Worm (Caenorhabditis elegans) whole organism, mixed stage, embryonic: ENCODE data around the gene C37C3.12.

ENCODE experiments used
- M03D4.4 ChIP-seq: sonication (generic microtip); optimal IDR thresholded peaks from 2 replicates; lab custom pipeline; 2017; ENCODE audit warnings: mild to moderate bottlenecking, missing genetic modification characterization, missing compliant biosample characterization
- blmp-1 ChIP-seq: fragments of 150-350 bp; optimal IDR thresholded peaks from 2 replicates; lab custom pipeline; 2014; ENCODE audit warnings: missing biosample characterization, missing genetic modification characterization
- ceh-39 ChIP-seq: fragments of 150-350 bp; optimal IDR thresholded peaks from 2 replicates; lab custom pipeline; 2014; ENCODE audit warnings: missing biosample characterization, missing genetic modification characterization
- ceh-83 ChIP-seq: fragments of 200-800 bp; sonication (Bioruptor generic); optimal IDR thresholded peaks from 2 replicates; lab custom pipeline; 2018; ENCODE audit warnings: mild to moderate bottlenecking, missing genetic modification characterization, missing compliant biosample characterization
- ces-1 ChIP-seq: fragments of 150-350 bp; optimal IDR thresholded peaks from 2 replicates; lab custom pipeline; 2014; ENCODE audit warnings: missing biosample characterization, missing genetic modification reagents, missing genetic modification characterization
- drap-1 ChIP-seq: fragments of 200-800 bp; sonication (Bioruptor generic); optimal IDR thresholded peaks from 3 replicates; lab custom pipeline; 2018; ENCODE audit warnings: mild to moderate bottlenecking, missing genetic modification characterization, missing compliant biosample characterization
- elt-1 ChIP-seq: sonication (generic microtip); optimal IDR thresholded peaks from 2 replicates; lab custom pipeline; 2017; ENCODE audit warnings: missing genetic modification characterization, mild to moderate bottlenecking, missing compliant biosample characterization, antibody characterized with exemption, moderate library complexity, borderline replicate concordance; ENCODE audit not compliant: insufficient read depth
- elt-3 ChIP-seq: fragments of 150-350 bp; optimal IDR thresholded peaks from 2 replicates; lab custom pipeline; 2014; ENCODE audit warnings: missing biosample characterization, missing genetic modification characterization
- flh-1 ChIP-seq: fragments of 200-800 bp; sonication (Bioruptor generic); optimal IDR thresholded peaks from 2 replicates; lab custom pipeline; 2018; ENCODE audit warnings: mild to moderate bottlenecking, missing genetic modification characterization, moderate library complexity, missing compliant biosample characterization
- hlh-1 ChIP-seq: fragments of 150-350 bp; optimal IDR thresholded peaks from 2 replicates; lab custom pipeline; 2014; ENCODE audit warnings: missing biosample characterization, missing genetic modification reagents, missing genetic modification characterization
- lin-13 ChIP-seq: fragments of 150-350 bp; optimal IDR thresholded peaks from 2 replicates; lab custom pipeline; 2014; ENCODE audit warnings: missing biosample characterization, missing genetic modification characterization
- lin-32 ChIP-seq: fragments of 200-800 bp; sonication (Bioruptor generic); optimal IDR thresholded peaks from 2 replicates; lab custom pipeline; 2018; ENCODE audit warnings: mild to moderate bottlenecking, missing genetic modification characterization, missing compliant biosample characterization
- lsy-2 ChIP-seq: fragments of 150-350 bp; optimal IDR thresholded peaks from 2 replicates; lab custom pipeline; 2014; ENCODE audit warnings: missing biosample characterization, missing genetic modification characterization
- mab-5 ChIP-seq: fragments of 150-350 bp; optimal IDR thresholded peaks from 2 replicates; lab custom pipeline; 2014; ENCODE audit warnings: missing biosample characterization, missing genetic modification characterization
- mep-1 ChIP-seq: fragments of 150-350 bp; optimal IDR thresholded peaks from 2 replicates; lab custom pipeline; 2017; ENCODE audit warnings: missing biosample characterization, missing genetic modification reagents, missing genetic modification characterization, inconsistent platforms
- mls-2 ChIP-seq: sonication (generic microtip); optimal IDR thresholded peaks from 2 replicates; lab custom pipeline; 2016; ENCODE audit warnings: mild to moderate bottlenecking, missing genetic modification characterization, moderate library complexity, missing compliant biosample characterization
- nhr-12 ChIP-seq: fragments of 150-350 bp; optimal IDR thresholded peaks from 2 replicates; lab custom pipeline; 2014; ENCODE audit warnings: missing biosample characterization, missing genetic modification characterization
- nhr-237 ChIP-seq: fragments of 150-350 bp; optimal IDR thresholded peaks from 2 replicates; lab custom pipeline; 2014; ENCODE audit warnings: missing biosample characterization, missing genetic modification characterization
- nhr-28 ChIP-seq: fragments of 150-350 bp; optimal IDR thresholded peaks from 2 replicates; lab custom pipeline; 2014; ENCODE audit warnings: missing biosample characterization, missing genetic modification characterization
- nhr-76 ChIP-seq: sonication (generic microtip); optimal IDR thresholded peaks from 2 replicates; lab custom pipeline; 2017; ENCODE audit warnings: missing biosample characterization, missing genetic modification characterization
- pha-4 ChIP-seq: fragments of 150-350 bp; optimal IDR thresholded peaks from 2 replicates; lab custom pipeline; 2018; ENCODE audit warnings: missing biosample characterization, missing genetic modification reagents, missing genetic modification characterization
- sem-2 ChIP-seq: fragments of 200-800 bp; sonication (Bioruptor generic); optimal IDR thresholded peaks from 2 replicates; lab custom pipeline; 2018; ENCODE audit warnings: mild to moderate bottlenecking, missing genetic modification characterization, missing compliant biosample characterization
- snpc-4 ChIP-seq: fragments of 150-350 bp; optimal IDR thresholded peaks from 2 replicates; lab custom pipeline; 2014; ENCODE audit warnings: missing biosample characterization, missing genetic modification characterization
- sptf-1 ChIP-seq: sonication (generic microtip); optimal IDR thresholded peaks from 2 replicates; lab custom pipeline; 2017; ENCODE audit warnings: mild to moderate bottlenecking, missing genetic modification characterization, moderate library complexity, missing compliant biosample characterization
- tbx-8 ChIP-seq: fragments of 200-800 bp; sonication (Bioruptor generic); optimal IDR thresholded peaks from 2 replicates; lab custom pipeline; 2018; ENCODE audit warnings: mild to moderate bottlenecking, missing genetic modification characterization, moderate library complexity, missing compliant biosample characterization
- unc-39 ChIP-seq: fragments of 150-350 bp; optimal IDR thresholded peaks from 2 replicates; lab custom pipeline; 2014; ENCODE audit warnings: missing biosample characterization, missing genetic modification characterization
- unc-62 ChIP-seq: fragments of 150-350 bp; optimal IDR thresholded peaks from 2 replicates; lab custom pipeline; 2014; ENCODE audit warnings: missing biosample characterization, missing genetic modification reagents, missing genetic modification characterization
- zip-8 ChIP-seq: fragments of 150-350 bp; optimal IDR thresholded peaks from 2 replicates; lab custom pipeline; 2014; ENCODE audit warnings: missing biosample characterization, missing genetic modification characterization
- ztf-11 ChIP-seq: fragments of 150-350 bp; optimal IDR thresholded peaks from 2 replicates; lab custom pipeline; 2014; ENCODE audit warnings: missing biosample characterization, missing genetic modification characterization

The C37C3.12 gene

DNA sequence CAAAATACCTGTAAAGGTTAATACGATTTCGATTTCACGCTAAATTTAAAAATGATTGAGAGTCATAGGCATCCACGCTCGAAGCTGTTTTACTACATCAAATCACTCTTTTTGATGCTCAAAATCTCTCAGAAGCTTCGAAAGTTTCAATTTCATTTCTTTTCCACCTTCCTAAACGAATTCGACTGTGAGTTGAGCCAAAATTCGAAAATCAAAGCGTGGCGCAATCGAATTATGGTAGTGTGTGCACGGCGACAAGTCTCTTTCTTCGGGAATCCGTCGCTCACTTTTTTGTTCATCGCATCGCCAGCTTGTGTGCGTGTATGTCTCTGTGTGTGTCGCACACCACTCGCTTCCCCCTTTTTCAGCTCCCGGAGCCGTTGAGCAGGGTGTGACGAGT, 33.6 kb upstream of the C37C3.12 start:
- no peak for TF ChIP-seq unc-39 (tag; lab: Kevin White, UChicago)
- no peak for TF ChIP-seq elt-1
- peak; percentile 86 for TF ChIP-seq ces-1 (GFP tag; lab: Kevin White, UChicago)
- TF ChIP-seq, all 35 proteins: peak for 1

DNA sequence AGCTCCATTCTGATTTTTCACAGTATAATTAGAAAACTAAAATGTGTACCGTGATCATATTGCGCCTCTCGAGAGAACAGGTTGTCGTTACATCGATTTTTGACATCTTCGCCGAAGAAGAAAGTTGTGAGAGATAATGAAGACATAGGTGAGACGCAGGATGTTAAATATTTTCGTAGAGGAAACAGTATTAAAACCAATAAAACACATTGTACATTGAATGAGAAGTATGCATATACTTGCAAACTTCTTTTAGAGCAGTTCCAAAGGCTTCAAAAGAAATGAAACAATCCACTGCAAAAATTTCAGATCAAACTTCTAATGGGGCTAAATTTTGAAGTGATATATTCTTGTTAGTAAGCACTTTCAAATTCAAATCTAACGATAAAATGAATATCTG, 31.3 kb upstream of the C37C3.12 start, which contains the start of gene nipi-4:
TSS of gene nipi-4 (minus strand) at position 101 of the 400 bp plus-strand sequence.
- TF ChIP-seq hlh-1 (no peak), mls-2 (tag; lab: Kevin White, UChicago) (no peak), mep-1 (tag; lab: Kevin White, UChicago) (no peak), unc-62 (GFP tag; lab: Kevin White, UChicago) (no peak), M03D4.4 (tag; lab: Kevin White, UChicago) (no peak)

DNA sequence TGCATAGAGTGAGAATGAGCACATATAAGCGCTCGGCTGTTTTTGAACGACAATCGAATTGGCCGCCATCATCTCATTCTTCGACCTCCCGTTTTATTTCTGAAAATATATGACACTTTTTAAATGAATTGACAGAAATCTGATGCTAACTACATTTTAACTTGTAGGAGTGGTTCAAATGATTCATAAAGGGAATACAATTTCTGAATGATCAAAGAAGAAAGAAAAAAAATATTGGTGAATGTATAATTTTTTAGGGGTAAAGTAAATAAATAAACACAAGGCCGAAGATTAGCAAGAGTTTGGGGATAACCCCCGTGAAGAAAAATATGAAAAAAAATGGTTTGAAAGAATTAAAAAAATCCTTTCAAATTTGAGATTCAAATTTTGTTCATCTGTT, 25.3 kb upstream of the C37C3.12 start, which contains the start of gene C37C3.11:
TSS of gene C37C3.11 (minus strand) at position 101 of the 400 bp plus-strand sequence.
- no peak for TF ChIP-seq ceh-83 (GFP tag; lab: Kevin White, UChicago)
- TF ChIP-seq unc-62 (GFP tag; lab: Kevin White, UChicago), result no peak
- no peak for TF ChIP-seq tbx-8 (GFP tag; lab: Kevin White, UChicago)
- TF ChIP-seq mab-5 (tag; lab: Kevin White, UChicago), result no peak
- no peak for TF ChIP-seq nhr-12 (tag; lab: Kevin White, UChicago)
- no peak for TF ChIP-seq nhr-76
- TF ChIP-seq sem-2, result no peak
- TF ChIP-seq ces-1 (GFP tag; lab: Kevin White, UChicago), result no peak
- TF ChIP-seq unc-39 (tag; lab: Kevin White, UChicago), result no peak
- TF ChIP-seq nhr-28 (tag; lab: Kevin White, UChicago), result no peak
- no peak for TF ChIP-seq lsy-2 (tag; lab: Kevin White, UChicago)
- TF ChIP-seq blmp-1 (tag; lab: Kevin White, UChicago), result no peak
- TF ChIP-seq ceh-39 (tag; lab: Kevin White, UChicago), result no peak

DNA sequence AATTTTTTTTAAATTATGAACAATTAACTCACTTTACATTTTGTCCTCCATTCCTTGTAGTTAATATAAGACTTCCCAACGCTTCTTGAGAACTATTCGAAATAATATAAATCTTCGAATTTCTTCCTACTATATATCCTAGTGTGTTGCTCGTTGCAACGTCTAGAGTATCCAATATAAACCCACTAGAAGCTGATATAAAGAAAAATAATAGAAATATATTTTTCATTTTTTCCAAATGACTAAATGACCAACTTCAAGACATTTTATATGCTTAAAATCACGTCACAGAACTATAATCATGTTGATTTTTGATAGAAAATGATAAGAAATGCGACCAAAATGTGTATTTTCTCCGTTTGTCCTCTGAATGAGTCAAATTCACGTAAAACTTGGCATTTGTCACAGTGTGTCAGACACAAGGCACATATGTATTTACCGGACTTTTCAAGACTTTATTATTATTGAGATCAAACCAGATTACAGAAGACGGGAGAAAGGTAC, 23.7 kb upstream of the C37C3.12 start, which contains the start of gene C37C3.10:
TSS of gene C37C3.10 (minus strand) at position 51 of the 504 bp plus-strand sequence.
- TF ChIP-seq ztf-11 (tag; lab: Kevin White, UChicago) (no peak), unc-62 (GFP tag; lab: Kevin White, UChicago) (no peak)

DNA sequence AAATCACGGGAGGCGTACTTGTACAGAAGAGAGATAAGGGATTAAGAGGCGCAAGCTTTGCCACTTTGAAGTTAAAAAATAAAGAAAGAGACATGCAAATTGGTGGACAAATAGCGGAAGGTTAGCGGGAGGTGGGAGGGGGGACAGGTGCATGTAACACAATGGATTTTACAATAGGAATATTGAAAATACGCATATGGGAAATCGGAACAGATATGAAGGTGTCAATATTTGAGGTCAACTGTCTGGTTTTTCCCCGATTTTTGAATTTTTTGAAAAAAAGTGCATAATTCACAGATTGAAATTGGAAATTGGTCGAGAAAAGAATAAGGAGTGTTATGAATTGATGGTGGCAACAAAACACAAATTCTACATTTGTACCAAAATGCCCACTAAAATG, 22.4 kb upstream of the C37C3.12 start, which contains the start of gene C37C3.17:
TSS of gene C37C3.17 (minus strand) at position 101 of the 400 bp plus-strand sequence.
- no peak for TF ChIP-seq unc-62 (GFP tag; lab: Kevin White, UChicago)
- TF ChIP-seq ces-1 (GFP tag; lab: Kevin White, UChicago), result no peak
- TF ChIP-seq elt-1, result no peak
- no peak for TF ChIP-seq snpc-4 (tag; lab: Kevin White, UChicago)
- no peak for TF ChIP-seq lsy-2 (tag; lab: Kevin White, UChicago)
- TF ChIP-seq lin-13, result no peak
- TF ChIP-seq mab-5 (tag; lab: Kevin White, UChicago), result no peak
- TF ChIP-seq ztf-11 (tag; lab: Kevin White, UChicago), result no peak
- no peak for TF ChIP-seq mep-1 (tag; lab: Kevin White, UChicago)
- TF ChIP-seq drap-1, result no peak
- no peak for TF ChIP-seq pha-4
- TF ChIP-seq lin-32 (GFP tag; lab: Kevin White, UChicago), result no peak
- no peak for TF ChIP-seq M03D4.4 (tag; lab: Kevin White, UChicago)
- TF ChIP-seq nhr-12 (tag; lab: Kevin White, UChicago), result no peak
- no peak for TF ChIP-seq hlh-1
- TF ChIP-seq nhr-76, result no peak
- TF ChIP-seq zip-8 (tag; lab: Kevin White, UChicago), result no peak

DNA sequence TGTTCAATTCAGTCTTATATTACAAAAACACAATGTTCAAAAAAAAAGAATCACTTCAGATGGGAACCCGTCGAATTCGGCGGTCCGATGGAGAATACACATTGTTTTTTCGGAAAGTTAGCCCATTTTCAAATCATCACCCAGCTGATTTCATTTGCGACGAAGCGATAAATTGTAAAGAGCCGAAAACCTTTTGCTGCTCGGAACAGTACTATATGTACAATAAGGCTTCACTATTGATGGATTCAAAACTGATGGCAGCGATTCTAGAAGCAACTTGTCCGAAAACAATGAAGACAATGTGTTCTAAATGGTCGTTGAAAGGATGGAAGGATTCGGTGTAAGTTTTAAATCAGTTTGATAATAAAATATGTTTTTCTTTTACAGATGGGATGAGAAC, 18.5 kb upstream of the C37C3.12 start, which contains the start of gene C37C3.1:
TSS of gene C37C3.1 (plus strand) at position 33 of the 400 bp plus-strand sequence.
- no peak for TF ChIP-seq elt-3
- TF ChIP-seq sptf-1 (tag; lab: Kevin White, UChicago), result no peak
- no peak for TF ChIP-seq tbx-8 (GFP tag; lab: Kevin White, UChicago)
- TF ChIP-seq flh-1 (GFP tag; lab: Kevin White, UChicago), result no peak
- TF ChIP-seq drap-1, result no peak
- TF ChIP-seq ceh-39 (tag; lab: Kevin White, UChicago), result no peak
- TF ChIP-seq ces-1 (GFP tag; lab: Kevin White, UChicago), result no peak
- TF ChIP-seq sem-2, result no peak
- TF ChIP-seq snpc-4 (tag; lab: Kevin White, UChicago), result no peak
- TF ChIP-seq hlh-1, result no peak
- TF ChIP-seq nhr-237 (tag; lab: Kevin White, UChicago), result no peak
